Worm (Caenorhabditis elegans) whole organism, midembryonic: ENCODE data around the gene F55B12.10.

ENCODE experiments used
- klf-2 ChIP-seq: fragments of 200-800 bp; sonication (Bioruptor generic); conservative IDR thresholded peaks from 2 replicates; pipeline ENCODE4 v1.3.6; 2022; ENCODE audit warnings: missing genetic modification reagents, missing genetic modification characterization, missing compliant biosample characterization
- tab-1 ChIP-seq: fragments of 200-800 bp; sonication (Bioruptor generic); IDR thresholded peaks from 2 replicates; pipeline ENCODE4 v1.3.6; 2022; ENCODE audit warnings: missing genetic modification characterization, missing compliant biosample characterization
- ztf-23 ChIP-seq: fragments of 200-800 bp; sonication (Bioruptor generic); IDR thresholded peaks from 2 replicates; pipeline ENCODE4 v1.3.6; 2022; ENCODE audit warnings: missing genetic modification reagents, missing genetic modification characterization, missing compliant biosample characterization

DNA sequence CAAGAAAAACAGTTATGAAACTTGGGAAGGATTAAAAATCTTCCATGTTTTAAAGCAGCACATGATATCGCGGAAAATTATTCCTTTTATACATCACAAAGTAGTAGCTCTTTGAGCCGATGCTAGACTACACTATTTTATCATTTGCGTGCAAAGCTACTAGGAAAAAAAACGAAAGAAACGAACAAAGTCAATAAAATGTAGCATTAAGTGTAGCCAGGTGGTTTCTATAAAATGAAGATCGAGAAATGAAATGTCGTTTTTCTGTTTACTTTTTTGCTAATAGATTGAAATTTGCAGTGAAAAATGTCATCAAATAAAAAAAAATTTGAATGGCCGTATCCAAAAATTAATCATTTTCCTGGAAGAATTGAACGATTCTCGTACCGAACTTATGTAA lies 33.4 kb downstream of the F55B12.10 start, which contains the start of gene cpt-5:
- no peak for TF ChIP-seq klf-2
- TF ChIP-seq tab-1 (GFP tag; lab: Robert Waterston, UW), result no peak
- no peak for TF ChIP-seq ztf-23 (GFP tag; lab: Robert Waterston, UW)
